Fruit fly (Drosophila melanogaster) whole organism, embryonic: Measurements from ENCODE around the gene PolE2.

Source experiments
- Abd-B ChIP-seq: fragments of 200-800 bp; sonication (Bioruptor generic); optimal IDR thresholded peaks from 2 replicates; lab custom pipeline; 2018; ENCODE audit warnings: missing biosample characterization, mild to moderate bottlenecking, missing genetic modification characterization, moderate library complexity
- CG10366 ChIP-seq: fragments of 200-800 bp; sonication (Bioruptor generic); IDR thresholded peaks from 2 replicates; pipeline ENCODE4 v1.3.6; 2022; ENCODE audit warnings: missing biosample characterization, missing genetic modification characterization
- CG10543 ChIP-seq: fragments of 200-800 bp; sonication (Bioruptor generic); optimal IDR thresholded peaks from 3 replicates; lab custom pipeline; 2017; ENCODE audit warnings: missing biosample characterization, mild to moderate bottlenecking, missing genetic modification characterization, moderate library complexity
- CG11093 ChIP-seq: fragments of 200-800 bp; sonication (Bioruptor generic); IDR thresholded peaks from 3 replicates; pipeline ENCODE4 v1.3.6; 2022; ENCODE audit warnings: missing biosample characterization, missing genetic modification characterization
- CG12104 ChIP-seq: fragments of 200-800 bp; sonication (Bioruptor generic); optimal IDR thresholded peaks from 3 replicates; lab custom pipeline; 2016; ENCODE audit warnings: missing biosample characterization, missing genetic modification characterization
- CG12391 ChIP-seq: fragments of 200-800 bp; sonication (Bioruptor generic); optimal IDR thresholded peaks from 3 replicates; lab custom pipeline; 2018; ENCODE audit warnings: missing biosample characterization, mild to moderate bottlenecking, missing genetic modification characterization, moderate library complexity
- CG13296 ChIP-seq: fragments of 200-800 bp; sonication (Bioruptor generic); optimal IDR thresholded peaks from 3 replicates; lab custom pipeline; 2018; ENCODE audit warnings: missing biosample characterization, mild to moderate bottlenecking, missing genetic modification characterization
- CG13775 ChIP-seq: fragments of 200-800 bp; sonication (Bioruptor generic); optimal IDR thresholded peaks from 3 replicates; lab custom pipeline; 2017; ENCODE audit warnings: missing biosample characterization, mild to moderate bottlenecking, missing genetic modification characterization
- CG15514 ChIP-seq: fragments of 200-800 bp; sonication (Bioruptor generic); optimal IDR thresholded peaks from 3 replicates; lab custom pipeline; 2017; ENCODE audit warnings: missing biosample characterization, missing genetic modification characterization, mild to moderate bottlenecking, moderate library complexity, missing genetic modification reagents
- CG1602 ChIP-seq: fragments of 200-800 bp; sonication (Bioruptor generic); optimal IDR thresholded peaks from 3 replicates; lab custom pipeline; 2016; ENCODE audit warnings: missing biosample characterization, missing genetic modification characterization
- CG17328 ChIP-seq: fragments of 200-800 bp; sonication (Bioruptor generic); IDR thresholded peaks from 2 replicates; pipeline ENCODE4 v1.3.6; 2022; ENCODE audit warnings: missing biosample characterization, missing genetic modification characterization
- CG1792 ChIP-seq: fragments of 200-800 bp; sonication (Bioruptor generic); optimal IDR thresholded peaks from 2 replicates; lab custom pipeline; 2016; ENCODE audit warnings: missing biosample characterization, missing genetic modification characterization
- CG34422 ChIP-seq: fragments of 200-800 bp; sonication (Bioruptor generic); IDR thresholded peaks from 3 replicates; pipeline ENCODE4 v1.3.6; 2022; ENCODE audit warnings: missing biosample characterization, missing genetic modification characterization
- CG3847 ChIP-seq: fragments of 200-800 bp; sonication (Bioruptor generic); IDR thresholded peaks from 2 replicates; pipeline ENCODE4 v1.3.6; 2022; ENCODE audit warnings: missing biosample characterization, missing genetic modification characterization
- CG4282 ChIP-seq: fragments of 200-800 bp; sonication (Bioruptor generic); optimal IDR thresholded peaks from 2 replicates; lab custom pipeline; 2016; ENCODE audit warnings: missing biosample characterization, missing genetic modification characterization
- CG6654 ChIP-seq: fragments of 200-800 bp; sonication (Bioruptor generic); optimal IDR thresholded peaks from 2 replicates; lab custom pipeline; 2017; ENCODE audit warnings: missing biosample characterization, mild to moderate bottlenecking, missing genetic modification characterization
- CG6791 ChIP-seq: fragments of 200-800 bp; sonication (Bioruptor generic); IDR thresholded peaks from 3 replicates; pipeline ENCODE4 v1.3.6; 2022; ENCODE audit warnings: missing biosample characterization, missing genetic modification characterization; ENCODE audit not compliant: partially characterized antibody
- CG8359 ChIP-seq: fragments of 200-800 bp; sonication (Bioruptor generic); optimal IDR thresholded peaks from 2 replicates; lab custom pipeline; 2017; ENCODE audit warnings: missing biosample characterization, mild to moderate bottlenecking, missing genetic modification characterization, borderline replicate concordance
- CG8765 ChIP-seq: fragments of 200-800 bp; sonication (Bioruptor generic); IDR thresholded peaks from 2 replicates; pipeline ENCODE4 v1.3.6; 2022; ENCODE audit warnings: missing biosample characterization, missing genetic modification characterization
- CG8944 ChIP-seq: fragments of 200-800 bp; sonication (Bioruptor generic); optimal IDR thresholded peaks from 3 replicates; lab custom pipeline; 2016; ENCODE audit warnings: missing biosample characterization, missing genetic modification characterization
- Camta ChIP-seq: fragments of 200-800 bp; sonication (Bioruptor generic); optimal IDR thresholded peaks from 2 replicates; lab custom pipeline; 2016; ENCODE audit warnings: missing biosample characterization, missing genetic modification characterization
- Eip74EF ChIP-seq, 2 experiments: fragments of 200-800 bp in 1 of 2; fragments of >200 bp in 1 of 2; sonication (Bioruptor generic) in 1 of 2; optimal IDR thresholded peaks; 2 replicates each; lab custom pipeline; 2017 to 2019; ENCODE audit warnings: missing biosample characterization in 2 of 2, missing genetic modification characterization in 2 of 2, mild to moderate bottlenecking in 1 of 2, moderate library complexity in 1 of 2
- Med ChIP-seq: fragments of 200-800 bp; sonication (Bioruptor generic); peaks from one replicate; lab custom pipeline; 2016; ENCODE audit warnings: missing biosample characterization, missing genetic modification characterization, mild to moderate bottlenecking, inconsistent platforms, moderate library complexity
- Oaz ChIP-seq: fragments of 200-800 bp; sonication (Bioruptor generic); IDR thresholded peaks from 2 replicates; pipeline ENCODE4 v1.3.6; 2022; ENCODE audit warnings: missing biosample characterization, missing genetic modification characterization
- Spps ChIP-seq: fragments of 200-800 bp; sonication (Bioruptor generic); optimal IDR thresholded peaks from 2 replicates; lab custom pipeline; 2018; ENCODE audit warnings: missing biosample characterization, mild to moderate bottlenecking, missing genetic modification characterization
- Ssrp ChIP-seq: fragments of 200-800 bp; sonication (Bioruptor generic); optimal IDR thresholded peaks from 2 replicates; lab custom pipeline; 2018; ENCODE audit warnings: missing biosample characterization, mild to moderate bottlenecking, missing genetic modification characterization, moderate library complexity
- Stat92E ChIP-seq, 3 experiments: fragments of >200 bp in 2 of 3; fragments of 200-800 bp in 1 of 3; sonication (Bioruptor generic) in 1 of 3; optimal IDR thresholded peaks; 2 replicates each; lab custom pipeline; 2017 to 2019; ENCODE audit warnings: missing biosample characterization in 3 of 3, missing genetic modification characterization in 3 of 3, mild to moderate bottlenecking in 1 of 3, moderate library complexity in 1 of 3
- Vsx1 ChIP-seq: fragments of 200-800 bp; sonication (Bioruptor generic); optimal IDR thresholded peaks from 2 replicates; lab custom pipeline; 2017; ENCODE audit warnings: missing biosample characterization, mild to moderate bottlenecking, missing genetic modification characterization, missing genetic modification reagents
- ap ChIP-seq: fragments of 200-800 bp; sonication (Bioruptor generic); IDR thresholded peaks from 2 replicates; pipeline ENCODE4 v1.3.6; 2022; ENCODE audit warnings: missing biosample characterization, missing genetic modification characterization
- az2 ChIP-seq: fragments of 200-800 bp; sonication (Bioruptor generic); optimal IDR thresholded peaks from 3 replicates; lab custom pipeline; 2016; ENCODE audit warnings: missing biosample characterization, missing genetic modification characterization
- bcd ChIP-seq: fragments of 200-800 bp; sonication (Bioruptor generic); optimal IDR thresholded peaks from 2 replicates; lab custom pipeline; 2017; ENCODE audit warnings: missing biosample characterization, mild to moderate bottlenecking, missing genetic modification characterization
- chn ChIP-seq: fragments of 200-800 bp; sonication (Bioruptor generic); optimal IDR thresholded peaks from 2 replicates; lab custom pipeline; 2016; ENCODE audit warnings: missing biosample characterization, missing genetic modification characterization
- croc ChIP-seq: fragments of 200-800 bp; sonication (Bioruptor generic); conservative IDR thresholded peaks from 3 replicates; pipeline ENCODE4 v1.3.6; 2022; ENCODE audit warnings: missing biosample characterization, missing genetic modification characterization
- cwo ChIP-seq: fragments of 200-800 bp; sonication (Bioruptor generic); optimal IDR thresholded peaks from 3 replicates; lab custom pipeline; 2017; ENCODE audit warnings: missing biosample characterization, missing genetic modification characterization, mild to moderate bottlenecking, moderate library complexity, missing genetic modification reagents
- dmrt11E ChIP-seq: fragments of 200-800 bp; sonication (Bioruptor generic); optimal IDR thresholded peaks from 3 replicates; lab custom pipeline; 2018; ENCODE audit warnings: missing biosample characterization, mild to moderate bottlenecking, missing genetic modification characterization, moderate library complexity
- fd102C ChIP-seq: fragments of 200-800 bp; sonication (Bioruptor generic); optimal IDR thresholded peaks from 2 replicates; lab custom pipeline; 2018; ENCODE audit warnings: missing biosample characterization, mild to moderate bottlenecking, missing genetic modification characterization, moderate library complexity
- gce ChIP-seq: fragments of 200-800 bp; sonication (Bioruptor generic); IDR thresholded peaks from 3 replicates; pipeline ENCODE4 v1.3.6; 2022; ENCODE audit warnings: missing biosample characterization, missing genetic modification characterization
- gfzf ChIP-seq: fragments of 200-800 bp; sonication (Bioruptor generic); optimal IDR thresholded peaks from 2 replicates; lab custom pipeline; 2016; ENCODE audit warnings: missing biosample characterization, mild to moderate bottlenecking, missing genetic modification characterization, moderate library complexity
- grn ChIP-seq: fragments of 200-800 bp; sonication (Bioruptor generic); optimal IDR thresholded peaks from 3 replicates; lab custom pipeline; 2017; ENCODE audit warnings: missing biosample characterization, missing genetic modification characterization
- inv ChIP-seq: fragments of 200-800 bp; sonication (Bioruptor generic); IDR thresholded peaks from 2 replicates; pipeline ENCODE4 v1.3.6; 2022; ENCODE audit warnings: missing biosample characterization, missing genetic modification characterization; ENCODE audit not compliant: partially characterized antibody
- lab ChIP-seq: fragments of 200-800 bp; sonication (Bioruptor generic); optimal IDR thresholded peaks from 3 replicates; lab custom pipeline; 2017; ENCODE audit warnings: missing biosample characterization, missing genetic modification characterization, mild to moderate bottlenecking, moderate library complexity, missing genetic modification reagents
- maf-S ChIP-seq: fragments of 200-800 bp; sonication (Bioruptor generic); optimal IDR thresholded peaks from 2 replicates; lab custom pipeline; 2016; ENCODE audit warnings: missing biosample characterization, missing genetic modification characterization
- nmo ChIP-seq: fragments of 200-800 bp; sonication (Bioruptor generic); optimal IDR thresholded peaks from 2 replicates; lab custom pipeline; 2018; ENCODE audit warnings: missing biosample characterization, mild to moderate bottlenecking, missing genetic modification characterization, moderate library complexity
- odd ChIP-seq: fragments of 200-800 bp; sonication (Bioruptor generic); optimal IDR thresholded peaks from 2 replicates; lab custom pipeline; 2017; ENCODE audit warnings: missing biosample characterization, mild to moderate bottlenecking, missing genetic modification characterization
- pnt ChIP-seq: fragments of 200-800 bp; sonication (Bioruptor generic); optimal IDR thresholded peaks from 3 replicates; lab custom pipeline; 2016; ENCODE audit warnings: missing biosample characterization, missing genetic modification characterization
- sens-2 ChIP-seq: fragments of 200-800 bp; sonication (Bioruptor generic); IDR thresholded peaks from 2 replicates; pipeline ENCODE4 v1.3.6; 2022; ENCODE audit warnings: missing biosample characterization, missing genetic modification characterization
- usp ChIP-seq: fragments of >200 bp; optimal IDR thresholded peaks from 2 replicates; lab custom pipeline; 2017; ENCODE audit warnings: missing biosample characterization, missing genetic modification characterization
- vfl ChIP-seq: fragments of 200-800 bp; sonication (Bioruptor generic); optimal IDR thresholded peaks from 2 replicates; lab custom pipeline; 2016; ENCODE audit warnings: missing biosample characterization, missing genetic modification characterization
- z ChIP-seq: fragments of 200-800 bp; sonication (Bioruptor generic); IDR thresholded peaks from 3 replicates; pipeline ENCODE4 v1.3.6; 2022; ENCODE audit warnings: missing biosample characterization, missing genetic modification characterization
- zfh1 ChIP-seq: fragments of 200-800 bp; sonication (Bioruptor generic); IDR thresholded peaks from 3 replicates; pipeline ENCODE4 v1.3.6; 2022; ENCODE audit warnings: missing biosample characterization, missing genetic modification characterization

PolE2 gene

dm6 chr3L:5922005-5922685 is 24.9 kb upstream of the PolE2 start, which contains the start of gene CG32407 (continued):
- no peak for TF ChIP-seq Stat92E (GFP tag; optimal IDR thresholded peaks at IDR 0.05; lab: Kevin White, UChicago)
- no peak for TF ChIP-seq CG15514 (GFP tag; lab: Kevin White, UChicago)
- TF ChIP-seq CG34422 (GFP tag; lab: Robert Waterston, UW) = no peak
- TF ChIP-seq pnt = no peak
- no peak for TF ChIP-seq CG6654 (GFP tag; lab: Kevin White, UChicago)
- TF ChIP-seq CG1602 (GFP tag; lab: Kevin White, UChicago) = no peak
- peak; percentile 56; the same call in 1 of the 2 replicates for TF ChIP-seq sens-2 (GFP tag; lab: Robert Waterston, UW)
- peak; percentile 64 for TF ChIP-seq CG10543
- no peak for TF ChIP-seq CG13775
- TF ChIP-seq CG10366 (GFP tag; lab: Robert Waterston, UW) = no peak
- no peak for TF ChIP-seq maf-S (GFP tag; lab: Kevin White, UChicago)
- no peak for TF ChIP-seq CG13296 (GFP tag; lab: Kevin White, UChicago)
- no peak for TF ChIP-seq az2
- no peak for TF ChIP-seq chn
- TF ChIP-seq CG6791 (GFP tag; lab: Robert Waterston, UW) = no peak
- no peak for TF ChIP-seq CG8359 (GFP tag; lab: Kevin White, UChicago)
- TF ChIP-seq dmrt11E (tag; lab: Kevin White, UChicago) = no peak
- TF ChIP-seq CG3847 (GFP tag; lab: Robert Waterston, UW) = no peak
- peak; percentile 47 for TF ChIP-seq Med
- no peak for TF ChIP-seq usp
- TF ChIP-seq Ssrp = no peak
- TF ChIP-seq gfzf (GFP tag; lab: Kevin White, UChicago) = no peak
- no peak for TF ChIP-seq CG1792 (GFP tag; lab: Kevin White, UChicago)
- TF ChIP-seq gce (GFP tag; lab: Robert Waterston, UW) = no peak
- TF ChIP-seq fd102C (GFP tag; lab: Kevin White, UChicago) = no peak
- no peak for TF ChIP-seq zfh1 (GFP tag; lab: Robert Waterston, UW)
- TF ChIP-seq CG8765 (GFP tag; lab: Robert Waterston, UW) = no peak
- TF ChIP-seq vfl (GFP tag; lab: Kevin White, UChicago) = no peak
- peak; percentile 85 for TF ChIP-seq z (GFP tag; lab: Robert Waterston, UW)
- TF ChIP-seq Oaz (GFP tag; lab: Robert Waterston, UW) = no peak
- peak; percentile 44 for TF ChIP-seq lab
- no peak for TF ChIP-seq ap
- TF ChIP-seq CG11093 (GFP tag; lab: Robert Waterston, UW) = no peak
- peak; percentile 37 for TF ChIP-seq grn (GFP tag; lab: Kevin White, UChicago)
- TF ChIP-seq Vsx1 (GFP tag; lab: Kevin White, UChicago) = peak; percentile 72
- TF ChIP-seq Camta (GFP tag; lab: Kevin White, UChicago) = no peak
- TF ChIP-seq odd (GFP tag; lab: Kevin White, UChicago) = no peak
- no peak for TF ChIP-seq CG8944 (GFP tag; lab: Kevin White, UChicago)
- TF ChIP-seq Abd-B = no peak
- TF ChIP-seq inv (GFP tag; lab: Robert Waterston, UW) = no peak
- TF ChIP-seq CG17328 (GFP tag; lab: Robert Waterston, UW) = no peak
- no peak for TF ChIP-seq croc (GFP tag; lab: Robert Waterston, UW)
- no peak for TF ChIP-seq CG4282 (GFP tag; lab: Kevin White, UChicago)
- TF ChIP-seq CG12391 = no peak
- TF ChIP-seq Eip74EF (GFP tag; optimal IDR thresholded peaks at IDR 0.05; lab: Kevin White, UChicago) = no peak
- no peak for TF ChIP-seq Spps (tag; lab: Kevin White, UChicago)
- no peak for TF ChIP-seq bcd (GFP tag; lab: Kevin White, UChicago)
- TF ChIP-seq nmo = no peak
- no peak for TF ChIP-seq CG12104 (GFP tag; lab: Kevin White, UChicago)
- no peak for TF ChIP-seq cwo (GFP tag; lab: Kevin White, UChicago)
